Fruit fly (Drosophila melanogaster) whole organism, adult: Measurements from ENCODE around the gene CG10866.

ENCODE experiments used
- CG14711 ChIP-seq: fragments of 200-800 bp; sonication (Bioruptor generic); optimal IDR thresholded peaks from 2 replicates; lab custom pipeline; 2018; ENCODE audit warnings: missing biosample characterization, mild to moderate bottlenecking, missing genetic modification characterization, moderate library complexity
- CG1620 ChIP-seq: fragments of 200-800 bp; sonication (Bioruptor generic); optimal IDR thresholded peaks from 2 replicates; lab custom pipeline; 2016; ENCODE audit warnings: missing biosample characterization, missing genetic modification characterization
- CG33017 ChIP-seq: fragments of 200-800 bp; sonication (Bioruptor generic); optimal IDR thresholded peaks from 2 replicates; lab custom pipeline; 2018; ENCODE audit warnings: missing biosample characterization, mild to moderate bottlenecking, missing genetic modification characterization, moderate library complexity
- CG7045 ChIP-seq: fragments of 200-800 bp; sonication (Bioruptor generic); optimal IDR thresholded peaks from 2 replicates; lab custom pipeline; 2017; ENCODE audit warnings: missing biosample characterization, mild to moderate bottlenecking, missing genetic modification characterization
- CG7101 ChIP-seq: fragments of 200-800 bp; sonication (Bioruptor generic); optimal IDR thresholded peaks from 2 replicates; lab custom pipeline; 2018; ENCODE audit warnings: missing biosample characterization, mild to moderate bottlenecking, missing genetic modification characterization, moderate library complexity
- Clk ChIP-seq: fragments of 200-800 bp; sonication (Bioruptor generic); optimal IDR thresholded peaks from 2 replicates; lab custom pipeline; 2017; ENCODE audit warnings: missing biosample characterization, missing genetic modification characterization
- Crg-1 ChIP-seq: fragments of 200-800 bp; sonication (Bioruptor generic); optimal IDR thresholded peaks from 2 replicates; lab custom pipeline; 2016; ENCODE audit warnings: missing biosample characterization, missing genetic modification characterization
- Mnt ChIP-seq: fragments of 200-800 bp; sonication (Bioruptor generic); optimal IDR thresholded peaks from 2 replicates; lab custom pipeline; 2016; ENCODE audit warnings: missing biosample characterization, mild to moderate bottlenecking, missing genetic modification characterization
- cic ChIP-seq: fragments of 200-800 bp; sonication (Bioruptor generic); optimal IDR thresholded peaks from 2 replicates; lab custom pipeline; 2017; ENCODE audit warnings: missing biosample characterization, mild to moderate bottlenecking, missing genetic modification characterization, moderate library complexity
- cnc ChIP-seq, 2 experiments: fragments of >200 bp; optimal IDR thresholded peaks; 2 replicates each; lab custom pipeline; 2017
- kay ChIP-seq: fragments of 200-800 bp; sonication (Bioruptor generic); peaks from one replicate; lab custom pipeline; 2016; ENCODE audit warnings: missing biosample characterization, missing genetic modification characterization, borderline replicate concordance
- pad ChIP-seq: fragments of 200-800 bp; sonication (Bioruptor generic); optimal IDR thresholded peaks from 3 replicates; lab custom pipeline; 2017; ENCODE audit warnings: missing biosample characterization, missing genetic modification characterization, mild to moderate bottlenecking, moderate library complexity, missing genetic modification reagents
- tj ChIP-seq: fragments of 200-800 bp; sonication (Bioruptor generic); optimal IDR thresholded peaks from 3 replicates; lab custom pipeline; 2017; ENCODE audit warnings: missing biosample characterization, mild to moderate bottlenecking, missing genetic modification characterization, moderate library complexity
- toe ChIP-seq: fragments of 200-800 bp; sonication (Bioruptor generic); optimal IDR thresholded peaks from 2 replicates; lab custom pipeline; 2016; ENCODE audit warnings: missing biosample characterization, missing genetic modification characterization

- TF ChIP-seq kay (peak; percentile 34), toe (GFP tag; lab: Kevin White, UChicago) (no peak), cic (GFP tag; lab: Kevin White, UChicago) (peak; percentile 59), Mnt (GFP tag; lab: Kevin White, UChicago) (no peak), CG1620 (GFP tag; lab: Kevin White, UChicago) (no peak), cnc (optimal IDR thresholded peaks at IDR 0.05; lab: Kevin White, UChicago) (no peak), Clk (GFP tag; lab: Kevin White, UChicago) (no peak), pad (GFP tag; lab: Kevin White, UChicago) (no peak), CG14711 (tag; lab: Kevin White, UChicago) (no peak), Crg-1 (GFP tag; lab: Kevin White, UChicago) (no peak), tj (peak; percentile 3), CG7045 (no peak), CG7101 (tag; lab: Kevin White, UChicago) (no peak), CG33017 (no peak)
These were observed 14.0 kb downstream of the CG10866 start for dm6 chr3L:3923631-3924274.
